Fruit fly (Drosophila melanogaster) whole organism, embryonic: Measurements from ENCODE around the gene CG17325.

Source experiments
- Atf3 ChIP-seq: fragments of 200-800 bp; sonication (Bioruptor generic); optimal IDR thresholded peaks from 3 replicates; lab custom pipeline; 2016; ENCODE audit warnings: missing biosample characterization, missing genetic modification characterization
- Awh ChIP-seq: fragments of 200-800 bp; sonication (Bioruptor generic); IDR thresholded peaks from 2 replicates; pipeline ENCODE4, ENCODE4 v1.3.6; 2022; ENCODE audit warnings: missing biosample characterization, missing genetic modification characterization
- CG11085 ChIP-seq: fragments of 200-800 bp; sonication (Bioruptor generic); IDR thresholded peaks from 2 replicates; pipeline ENCODE4 v1.3.6; 2022; ENCODE audit warnings: missing biosample characterization, missing genetic modification characterization
- CG11093 ChIP-seq: fragments of 200-800 bp; sonication (Bioruptor generic); IDR thresholded peaks from 3 replicates; pipeline ENCODE4 v1.3.6; 2022; ENCODE audit warnings: missing biosample characterization, missing genetic modification characterization
- CG12236 ChIP-seq: fragments of 200-800 bp; sonication (Bioruptor generic); optimal IDR thresholded peaks from 2 replicates; lab custom pipeline; 2016; ENCODE audit warnings: missing biosample characterization, missing genetic modification characterization
- CG14667 ChIP-seq: fragments of 200-800 bp; sonication (Bioruptor generic); IDR thresholded peaks from 2 replicates; pipeline ENCODE4 v1.3.6; 2022; ENCODE audit warnings: missing biosample characterization, missing genetic modification characterization
- CG3407 ChIP-seq: fragments of 200-800 bp; sonication (Bioruptor generic); optimal IDR thresholded peaks from 2 replicates; lab custom pipeline; 2018; ENCODE audit warnings: missing biosample characterization, mild to moderate bottlenecking, missing genetic modification characterization
- CG42726 ChIP-seq: fragments of 200-800 bp; sonication (Bioruptor generic); IDR thresholded peaks from 2 replicates; pipeline ENCODE4 v1.3.6; 2022; ENCODE audit warnings: missing biosample characterization, missing genetic modification characterization; ENCODE audit not compliant: partially characterized antibody
- CG6272 ChIP-seq: fragments of 200-800 bp; sonication (Bioruptor generic); IDR thresholded peaks from 2 replicates; pipeline ENCODE4 v1.3.6; 2022; ENCODE audit warnings: missing biosample characterization, missing genetic modification characterization
- CG7357 ChIP-seq: fragments of 200-800 bp; sonication (Bioruptor generic); IDR thresholded peaks from 3 replicates; pipeline ENCODE4 v1.3.6; 2022; ENCODE audit warnings: missing biosample characterization, missing genetic modification characterization
- CG7556 ChIP-seq: fragments of 200-800 bp; sonication (Bioruptor generic); optimal IDR thresholded peaks from 2 replicates; lab custom pipeline; 2017; ENCODE audit warnings: missing biosample characterization, mild to moderate bottlenecking, missing genetic modification characterization
- CG7987 ChIP-seq: fragments of 200-800 bp; sonication (Bioruptor generic); optimal IDR thresholded peaks from 2 replicates; lab custom pipeline; 2018; ENCODE audit warnings: missing biosample characterization, mild to moderate bottlenecking, missing genetic modification characterization, moderate library complexity
- CG8388 ChIP-seq: fragments of 200-800 bp; sonication (Bioruptor generic); optimal IDR thresholded peaks from 2 replicates; lab custom pipeline; 2019; ENCODE audit warnings: missing biosample characterization, mild to moderate bottlenecking, missing genetic modification characterization, moderate library complexity
- CG9876 ChIP-seq: fragments of 200-800 bp; sonication (Bioruptor generic); optimal IDR thresholded peaks from 2 replicates; lab custom pipeline; 2016; ENCODE audit warnings: missing biosample characterization, missing genetic modification characterization
- CHES-1-like ChIP-seq: fragments of 200-800 bp; sonication (Bioruptor generic); optimal IDR thresholded peaks from 2 replicates; lab custom pipeline; 2016; ENCODE audit warnings: missing biosample characterization, missing genetic modification characterization
- Camta ChIP-seq: fragments of 200-800 bp; sonication (Bioruptor generic); optimal IDR thresholded peaks from 2 replicates; lab custom pipeline; 2016; ENCODE audit warnings: missing biosample characterization, missing genetic modification characterization
- Doc3 ChIP-seq: fragments of 200-800 bp; sonication (Bioruptor generic); IDR thresholded peaks from 3 replicates; pipeline ENCODE4 v1.3.6; 2022; ENCODE audit warnings: missing biosample characterization, missing genetic modification characterization; ENCODE audit not compliant: partially characterized antibody
- Fer3 ChIP-seq: fragments of 200-800 bp; sonication (Bioruptor generic); optimal IDR thresholded peaks from 2 replicates; lab custom pipeline; 2018; ENCODE audit warnings: missing biosample characterization, mild to moderate bottlenecking, missing genetic modification characterization, moderate library complexity
- Hr78 ChIP-seq, 2 experiments: fragments of 200-800 bp in 1 of 2; fragments of >200 bp in 1 of 2; sonication (Bioruptor generic) in 1 of 2; optimal IDR thresholded peaks; 2 replicates each; lab custom pipeline; 2017 to 2019; ENCODE audit warnings: missing biosample characterization in 2 of 2, missing genetic modification characterization in 2 of 2, mild to moderate bottlenecking in 1 of 2, moderate library complexity in 1 of 2
- Mes4 ChIP-seq: fragments of 200-800 bp; sonication (Bioruptor generic); optimal IDR thresholded peaks from 2 replicates; lab custom pipeline; 2016; ENCODE audit warnings: missing biosample characterization, missing genetic modification characterization
- Mrtf ChIP-seq: fragments of 200-800 bp; sonication (Bioruptor generic); IDR thresholded peaks from 3 replicates; pipeline ENCODE4 v1.3.6; 2022; ENCODE audit warnings: missing biosample characterization, missing genetic modification characterization
- Neu2 ChIP-seq: fragments of 200-800 bp; sonication (Bioruptor generic); optimal IDR thresholded peaks from 3 replicates; lab custom pipeline; 2016; ENCODE audit warnings: missing biosample characterization, missing genetic modification characterization, borderline replicate concordance
- Nf-YC ChIP-seq: fragments of 200-800 bp; optimal IDR thresholded peaks from 3 replicates; lab custom pipeline; 2019; ENCODE audit warnings: missing biosample characterization, mild to moderate bottlenecking, missing genetic modification characterization, moderate library complexity
- Stat92E ChIP-seq, 3 experiments: fragments of >200 bp in 2 of 3; fragments of 200-800 bp in 1 of 3; sonication (Bioruptor generic) in 1 of 3; optimal IDR thresholded peaks; 2 replicates each; lab custom pipeline; 2017 to 2019; ENCODE audit warnings: missing biosample characterization in 3 of 3, missing genetic modification characterization in 3 of 3, mild to moderate bottlenecking in 1 of 3, moderate library complexity in 1 of 3
- ab ChIP-seq: fragments of 200-800 bp; sonication (Bioruptor generic); optimal IDR thresholded peaks from 2 replicates; lab custom pipeline; 2016; ENCODE audit warnings: missing biosample characterization, missing genetic modification characterization
- al ChIP-seq: fragments of 200-800 bp; sonication (Bioruptor generic); IDR thresholded peaks from 2 replicates; pipeline ENCODE4 v1.3.6; 2022; ENCODE audit warnings: missing biosample characterization, missing genetic modification characterization
- ato ChIP-seq: fragments of 200-800 bp; sonication (Bioruptor generic); IDR thresholded peaks from 2 replicates; pipeline ENCODE4 v1.3.6; 2022; ENCODE audit warnings: missing biosample characterization, missing genetic modification characterization; ENCODE audit not compliant: partially characterized antibody
- cas ChIP-seq: fragments of 200-800 bp; sonication (Bioruptor generic); IDR thresholded peaks from 2 replicates; pipeline ENCODE4 v1.3.6; 2022; ENCODE audit warnings: missing biosample characterization, missing genetic modification characterization
- crp ChIP-seq, 2 experiments: fragments of 200-800 bp; sonication (Bioruptor generic); optimal IDR thresholded peaks; 2 replicates in 1 of 2; 3 replicates in 1 of 2; lab custom pipeline; 2017; ENCODE audit warnings: missing biosample characterization in 2 of 2, missing genetic modification characterization in 2 of 2, mild to moderate bottlenecking in 1 of 2, moderate library complexity in 1 of 2
- disco-r ChIP-seq: fragments of 200-800 bp; sonication (Bioruptor generic); optimal IDR thresholded peaks from 2 replicates; lab custom pipeline; 2016; ENCODE audit warnings: missing biosample characterization, missing genetic modification characterization
- dm ChIP-seq: fragments of 200-800 bp; sonication (Bioruptor generic); optimal IDR thresholded peaks from 3 replicates; lab custom pipeline; 2016; ENCODE audit warnings: missing biosample characterization, missing genetic modification characterization
- ems ChIP-seq: fragments of 200-800 bp; sonication (Bioruptor generic); optimal IDR thresholded peaks from 3 replicates; lab custom pipeline; 2016; ENCODE audit warnings: missing biosample characterization, missing genetic modification characterization
- eyg ChIP-seq: fragments of 200-800 bp; sonication (Bioruptor generic); optimal IDR thresholded peaks from 3 replicates; lab custom pipeline; 2016; ENCODE audit warnings: missing biosample characterization, missing genetic modification characterization
- ftz-f1 ChIP-seq: fragments of 200-800 bp; sonication (Bioruptor generic); optimal IDR thresholded peaks from 2 replicates; lab custom pipeline; 2016; ENCODE audit warnings: missing biosample characterization, missing genetic modification characterization
- gce ChIP-seq: fragments of 200-800 bp; sonication (Bioruptor generic); IDR thresholded peaks from 3 replicates; pipeline ENCODE4 v1.3.6; 2022; ENCODE audit warnings: missing biosample characterization, missing genetic modification characterization
- grn ChIP-seq: fragments of 200-800 bp; sonication (Bioruptor generic); optimal IDR thresholded peaks from 3 replicates; lab custom pipeline; 2017; ENCODE audit warnings: missing biosample characterization, missing genetic modification characterization
- hbn ChIP-seq: fragments of 200-800 bp; sonication (Bioruptor generic); IDR thresholded peaks from 2 replicates; pipeline ENCODE4 v1.3.6; 2022; ENCODE audit warnings: missing biosample characterization, missing genetic modification characterization; ENCODE audit not compliant: partially characterized antibody
- ken ChIP-seq: fragments of 200-800 bp; sonication (Bioruptor generic); IDR thresholded peaks from 3 replicates; pipeline ENCODE4 v1.3.6; 2022; ENCODE audit warnings: missing biosample characterization, missing genetic modification characterization
- klu ChIP-seq: fragments of 200-800 bp; sonication (Bioruptor generic); IDR thresholded peaks from 2 replicates; pipeline ENCODE4 v1.3.6; 2022; ENCODE audit warnings: missing biosample characterization, missing genetic modification characterization
- lbe ChIP-seq: fragments of 200-800 bp; sonication (Bioruptor generic); optimal IDR thresholded peaks from 2 replicates; lab custom pipeline; 2016; ENCODE audit warnings: missing biosample characterization, mild to moderate bottlenecking, missing genetic modification characterization
- lilli ChIP-seq: fragments of 200-800 bp; sonication (Bioruptor generic); optimal IDR thresholded peaks from 3 replicates; lab custom pipeline; 2016; ENCODE audit warnings: missing biosample characterization, missing genetic modification characterization
- psq ChIP-seq: fragments of 200-800 bp; sonication (Bioruptor generic); optimal IDR thresholded peaks from 2 replicates; lab custom pipeline; 2017; ENCODE audit warnings: missing biosample characterization, missing genetic modification characterization
- ro ChIP-seq: fragments of 200-800 bp; sonication (Bioruptor generic); IDR thresholded peaks from 2 replicates; pipeline ENCODE4 v1.3.6; 2022; ENCODE audit warnings: missing biosample characterization, missing genetic modification characterization
- sqz ChIP-seq: fragments of 200-800 bp; sonication (Bioruptor generic); optimal IDR thresholded peaks from 3 replicates; lab custom pipeline; 2018; ENCODE audit warnings: missing biosample characterization, mild to moderate bottlenecking, missing genetic modification characterization
- tin ChIP-seq: fragments of 200-800 bp; sonication (Bioruptor generic); optimal IDR thresholded peaks from 3 replicates; lab custom pipeline; 2016; ENCODE audit warnings: missing biosample characterization, missing genetic modification characterization
- unpg ChIP-seq: fragments of 200-800 bp; sonication (Bioruptor generic); optimal IDR thresholded peaks from 3 replicates; lab custom pipeline; 2018; ENCODE audit warnings: missing biosample characterization, mild to moderate bottlenecking, missing genetic modification characterization, moderate library complexity
- zen2 ChIP-seq: fragments of 200-800 bp; sonication (Bioruptor generic); IDR thresholded peaks from 3 replicates; pipeline ENCODE4 v1.3.6; 2022; ENCODE audit warnings: missing biosample characterization, missing genetic modification characterization; ENCODE audit not compliant: partially characterized antibody
- zf30C ChIP-seq: fragments of 200-800 bp; sonication (Bioruptor generic); optimal IDR thresholded peaks from 3 replicates; lab custom pipeline; 2018; ENCODE audit warnings: missing biosample characterization, mild to moderate bottlenecking, missing genetic modification characterization
- zfh1 ChIP-seq: fragments of 200-800 bp; sonication (Bioruptor generic); IDR thresholded peaks from 3 replicates; pipeline ENCODE4 v1.3.6; 2022; ENCODE audit warnings: missing biosample characterization, missing genetic modification characterization

CG17325 gene

DNA sequence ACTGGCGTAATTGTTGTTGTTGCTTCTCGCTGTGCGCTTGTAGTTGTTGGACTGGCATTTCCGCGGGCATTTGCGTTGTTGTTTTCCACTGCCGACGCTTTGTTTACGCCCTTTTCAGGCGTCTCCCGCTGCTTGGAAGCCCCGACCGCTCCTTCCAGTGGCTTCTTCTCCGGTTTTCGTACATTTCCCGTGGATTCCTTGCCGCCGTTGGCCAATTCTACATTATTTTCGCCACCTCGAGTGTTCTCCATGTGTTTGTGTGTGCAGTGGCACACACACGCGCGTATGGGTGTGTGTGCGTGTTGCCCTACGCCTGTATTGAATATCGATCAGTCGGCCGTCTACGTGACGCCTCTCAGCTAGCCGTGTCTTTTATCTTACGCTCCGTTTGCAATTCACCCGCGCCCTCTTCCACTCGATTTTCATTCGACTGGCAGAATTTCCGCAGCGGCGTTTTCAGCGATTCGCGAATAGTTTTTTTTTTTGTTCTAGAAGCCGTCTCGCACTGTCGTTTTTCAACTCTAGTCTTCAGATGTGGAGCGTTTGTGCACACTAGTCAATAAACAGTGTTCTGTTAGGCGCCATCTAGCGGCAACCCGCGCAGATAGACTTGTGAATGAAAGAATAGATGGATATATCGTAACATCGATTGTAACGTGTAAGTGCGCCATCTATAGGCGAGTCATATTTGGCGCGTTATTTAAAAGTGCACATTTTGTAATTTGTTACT is 26.9 kb downstream of the CG17325 start, which contains the start of gene CG10600 (continued):
- peak; percentile 90 for TF ChIP-seq ato (GFP tag; lab: Robert Waterston, UW)
- TF ChIP-seq Atf3 (GFP tag; lab: Kevin White, UChicago), result peak; percentile 84
- peak; percentile 85 for TF ChIP-seq CG7987 (GFP tag; lab: Kevin White, UChicago)
- TF ChIP-seq CG8388, result no peak
- TF ChIP-seq unpg (GFP tag; lab: Kevin White, UChicago), result peak; percentile 65
- TF ChIP-seq ftz-f1 (GFP tag; lab: Kevin White, UChicago), result peak; percentile 69
- peak; percentile 84 for TF ChIP-seq hbn
- peak; percentile 56 for TF ChIP-seq al
- TF ChIP-seq crp (GFP tag; optimal IDR thresholded peaks at IDR 0.05; lab: Kevin White, UChicago), result peak in 1 of 2 experiments; percentile 44
- peak; percentile 70 for TF ChIP-seq Fer3 (tag; lab: Kevin White, UChicago)
- no peak for TF ChIP-seq ab
- peak; percentile 91 for TF ChIP-seq CG42726 (GFP tag; lab: Robert Waterston, UW)
- no peak for TF ChIP-seq Awh (GFP tag; lab: Robert Waterston, UW)
- TF ChIP-seq CG7357 (GFP tag; lab: Robert Waterston, UW), result no peak; the same call in 2 of the 3 replicates
- TF ChIP-seq grn, result peak; percentile 52
- TF ChIP-seq CG9876 (GFP tag; lab: Kevin White, UChicago), result peak; percentile 85
- TF ChIP-seq zf30C (GFP tag; lab: Kevin White, UChicago), result peak; percentile 12
- TF ChIP-seq zen2 (GFP tag; lab: Robert Waterston, UW), result peak; percentile 88
- peak; percentile 74; the same call in 2 of the 3 replicates for TF ChIP-seq ken (GFP tag; lab: Robert Waterston, UW)
- peak; percentile 72 for TF ChIP-seq Mes4 (GFP tag; lab: Kevin White, UChicago)
- peak; percentile 66 for TF ChIP-seq disco-r (GFP tag; lab: Kevin White, UChicago)
- peak; percentile 56; the same call in 1 of the 3 replicates for TF ChIP-seq gce (GFP tag; lab: Robert Waterston, UW)
- TF ChIP-seq ems (GFP tag; lab: Kevin White, UChicago), result peak; percentile 86
- TF ChIP-seq zfh1 (GFP tag; lab: Robert Waterston, UW), result peak; percentile 78
- peak in 1 of 3 experiments; percentile 82 for TF ChIP-seq Stat92E (GFP tag; optimal IDR thresholded peaks at IDR 0.05; lab: Kevin White, UChicago)
- TF ChIP-seq Camta (GFP tag; lab: Kevin White, UChicago), result peak; percentile 85
- peak; percentile 80 for TF ChIP-seq eyg (GFP tag; lab: Kevin White, UChicago)
- peak; percentile 76 for TF ChIP-seq CG11085 (GFP tag; lab: Robert Waterston, UW)
- TF ChIP-seq Nf-YC (tag; lab: Kevin White, UChicago), result peak; percentile 59
- peak; percentile 99 for TF ChIP-seq sqz (GFP tag; lab: Kevin White, UChicago)
- peak; percentile 89 for TF ChIP-seq tin (GFP tag; lab: Kevin White, UChicago)
- peak; percentile 78 for TF ChIP-seq CG7556 (GFP tag; lab: Kevin White, UChicago)
- TF ChIP-seq Mrtf, result peak; percentile 44; the same call in 1 of the 3 replicates
- TF ChIP-seq klu (GFP tag; lab: Robert Waterston, UW), result peak; percentile 64
- no peak for TF ChIP-seq Hr78 (GFP tag; optimal IDR thresholded peaks at IDR 0.05; lab: Kevin White, UChicago)
- no peak for TF ChIP-seq Neu2 (GFP tag; lab: Kevin White, UChicago)
- peak; percentile 86 for TF ChIP-seq dm
- peak; percentile 89 for TF ChIP-seq lilli (GFP tag; lab: Kevin White, UChicago)
- TF ChIP-seq CG6272 (GFP tag; lab: Robert Waterston, UW), result peak; percentile 30; the same call in 1 of the 2 replicates
- no peak for TF ChIP-seq ro
- peak; percentile 67 for TF ChIP-seq CG12236 (GFP tag; lab: Kevin White, UChicago)
- no peak for TF ChIP-seq CG11093 (GFP tag; lab: Robert Waterston, UW)
- peak; percentile 59 for TF ChIP-seq CG14667 (GFP tag; lab: Robert Waterston, UW)
- peak; percentile 61 for TF ChIP-seq CG3407 (GFP tag; lab: Kevin White, UChicago)
- peak; percentile 97 for TF ChIP-seq CHES-1-like (GFP tag; lab: Kevin White, UChicago)
- peak; percentile 69 for TF ChIP-seq psq (GFP tag; lab: Kevin White, UChicago)
- TF ChIP-seq Doc3 (GFP tag; lab: Robert Waterston, UW), result peak; percentile 62
- peak; percentile 54; the same call in 1 of the 2 replicates for TF ChIP-seq cas
- TF ChIP-seq lbe (GFP tag; lab: Kevin White, UChicago), result peak; percentile 86
